Fruit fly (Drosophila melanogaster) whole organism, embryonic: ENCODE data around the gene LPCAT.

ENCODE experiments used
- pnt ChIP-seq: fragments of 200-800 bp; sonication (Bioruptor generic); optimal IDR thresholded peaks from 3 replicates; lab custom pipeline; 2016; ENCODE audit warnings: missing biosample characterization, missing genetic modification characterization
- yki ChIP-seq: fragments of >200 bp; optimal IDR thresholded peaks from 3 replicates; lab custom pipeline; 2018

DNA sequence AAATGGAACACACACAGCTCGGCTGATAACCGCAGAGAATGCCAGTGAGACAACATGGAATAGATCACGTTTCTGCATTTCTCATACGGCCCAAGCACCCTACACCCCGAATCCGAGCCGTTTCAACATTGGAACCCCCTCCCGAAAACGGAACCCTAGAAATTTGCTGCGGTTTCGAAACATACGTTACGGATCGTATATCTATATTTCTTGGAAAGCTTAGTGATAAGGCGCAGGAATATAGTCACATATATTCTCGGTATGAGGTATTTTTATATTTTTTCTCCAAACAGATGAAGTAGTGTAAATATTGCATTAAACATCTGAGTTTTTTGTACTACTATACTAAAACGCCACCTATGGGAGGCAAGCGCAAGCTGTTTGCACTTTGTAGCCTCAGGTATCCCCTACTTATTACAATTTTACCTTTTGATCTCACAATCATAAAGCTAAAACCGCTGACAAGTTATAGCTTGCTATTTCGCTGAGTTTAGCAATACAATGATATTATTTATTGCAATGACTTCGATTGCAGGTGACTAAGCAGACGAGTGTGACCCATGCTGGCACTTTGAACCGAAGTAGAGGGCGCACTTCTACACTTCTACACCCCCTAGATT, 15.6 kb upstream of the LPCAT start:
- TF ChIP-seq yki (no peak), pnt (no peak)
